Fruit fly (Drosophila melanogaster) whole organism, wandering third instar larva: ENCODE measurements around the gene CG10555.

Experiments
- Dfd ChIP-seq: fragments of >200 bp; optimal IDR thresholded peaks from 2 replicates; lab custom pipeline; 2017; ENCODE audit warnings: missing biosample characterization, missing genetic modification characterization
- br ChIP-seq: fragments of 200-800 bp; sonication (Bioruptor generic); optimal IDR thresholded peaks from 2 replicates; lab custom pipeline; 2016; ENCODE audit warnings: missing biosample characterization, missing genetic modification characterization
- h ChIP-seq: fragments of 200-800 bp; sonication (Bioruptor generic); optimal IDR thresholded peaks from 3 replicates; lab custom pipeline; 2016; ENCODE audit warnings: missing biosample characterization, mild to moderate bottlenecking, missing genetic modification characterization

dm6 chrX:8408971-8409455 lies 10.3 kb downstream of the CG10555 start, which contains the start of gene Trf2:
- TF ChIP-seq h (GFP tag; lab: Kevin White, UChicago) = peak; percentile 5
- TF ChIP-seq Dfd (GFP tag; lab: Kevin White, UChicago) = no peak
- no peak for TF ChIP-seq br (GFP tag; lab: Kevin White, UChicago)
